Worm (Caenorhabditis elegans) whole organism, mixed stage, embryonic: Measurements from ENCODE around the gene ttx-3.

Experiments
- M03D4.4 ChIP-seq: sonication (generic microtip); optimal IDR thresholded peaks from 2 replicates; lab custom pipeline; 2017; ENCODE audit warnings: mild to moderate bottlenecking, missing genetic modification characterization, missing compliant biosample characterization
- bed-3 ChIP-seq: fragments of 200-800 bp; sonication (Bioruptor generic); optimal IDR thresholded peaks from 3 replicates; lab custom pipeline; 2018; ENCODE audit warnings: mild to moderate bottlenecking, missing genetic modification characterization, moderate library complexity, missing compliant biosample characterization
- blmp-1 ChIP-seq: fragments of 150-350 bp; optimal IDR thresholded peaks from 2 replicates; lab custom pipeline; 2014; ENCODE audit warnings: missing biosample characterization, missing genetic modification characterization
- ceh-39 ChIP-seq: fragments of 150-350 bp; optimal IDR thresholded peaks from 2 replicates; lab custom pipeline; 2014; ENCODE audit warnings: missing biosample characterization, missing genetic modification characterization
- ceh-43 ChIP-seq: fragments of 200-800 bp; sonication (Bioruptor generic); optimal IDR thresholded peaks from 2 replicates; lab custom pipeline; 2018; ENCODE audit warnings: mild to moderate bottlenecking, missing genetic modification characterization, moderate library complexity, missing compliant biosample characterization
- ces-1 ChIP-seq: fragments of 150-350 bp; optimal IDR thresholded peaks from 2 replicates; lab custom pipeline; 2014; ENCODE audit warnings: missing biosample characterization, missing genetic modification reagents, missing genetic modification characterization
- cnd-1 ChIP-seq: fragments of 200-800 bp; sonication (Bioruptor generic); optimal IDR thresholded peaks from 2 replicates; lab custom pipeline; 2018; ENCODE audit warnings: mild to moderate bottlenecking, missing genetic modification characterization, missing compliant biosample characterization
- elt-1 ChIP-seq: sonication (generic microtip); optimal IDR thresholded peaks from 2 replicates; lab custom pipeline; 2017; ENCODE audit warnings: missing genetic modification characterization, mild to moderate bottlenecking, missing compliant biosample characterization, antibody characterized with exemption, moderate library complexity, borderline replicate concordance; ENCODE audit not compliant: insufficient read depth
- elt-3 ChIP-seq: fragments of 150-350 bp; optimal IDR thresholded peaks from 2 replicates; lab custom pipeline; 2014; ENCODE audit warnings: missing biosample characterization, missing genetic modification characterization
- flh-1 ChIP-seq: fragments of 200-800 bp; sonication (Bioruptor generic); optimal IDR thresholded peaks from 2 replicates; lab custom pipeline; 2018; ENCODE audit warnings: mild to moderate bottlenecking, missing genetic modification characterization, moderate library complexity, missing compliant biosample characterization
- ham-2 ChIP-seq: fragments of 200-800 bp; sonication (Bioruptor generic); optimal IDR thresholded peaks from 2 replicates; lab custom pipeline; 2018; ENCODE audit warnings: mild to moderate bottlenecking, missing genetic modification characterization, missing compliant biosample characterization
- hlh-1 ChIP-seq: fragments of 150-350 bp; optimal IDR thresholded peaks from 2 replicates; lab custom pipeline; 2014; ENCODE audit warnings: missing biosample characterization, missing genetic modification reagents, missing genetic modification characterization
- lin-13 ChIP-seq: fragments of 150-350 bp; optimal IDR thresholded peaks from 2 replicates; lab custom pipeline; 2014; ENCODE audit warnings: missing biosample characterization, missing genetic modification characterization
- lin-32 ChIP-seq: fragments of 200-800 bp; sonication (Bioruptor generic); optimal IDR thresholded peaks from 2 replicates; lab custom pipeline; 2018; ENCODE audit warnings: mild to moderate bottlenecking, missing genetic modification characterization, missing compliant biosample characterization
- lsy-2 ChIP-seq: fragments of 150-350 bp; optimal IDR thresholded peaks from 2 replicates; lab custom pipeline; 2014; ENCODE audit warnings: missing biosample characterization, missing genetic modification characterization
- mab-5 ChIP-seq: fragments of 150-350 bp; optimal IDR thresholded peaks from 2 replicates; lab custom pipeline; 2014; ENCODE audit warnings: missing biosample characterization, missing genetic modification characterization
- mep-1 ChIP-seq: fragments of 150-350 bp; optimal IDR thresholded peaks from 2 replicates; lab custom pipeline; 2017; ENCODE audit warnings: missing biosample characterization, missing genetic modification reagents, missing genetic modification characterization, inconsistent platforms
- mls-2 ChIP-seq: sonication (generic microtip); optimal IDR thresholded peaks from 2 replicates; lab custom pipeline; 2016; ENCODE audit warnings: mild to moderate bottlenecking, missing genetic modification characterization, moderate library complexity, missing compliant biosample characterization
- nhr-12 ChIP-seq: fragments of 150-350 bp; optimal IDR thresholded peaks from 2 replicates; lab custom pipeline; 2014; ENCODE audit warnings: missing biosample characterization, missing genetic modification characterization
- nhr-237 ChIP-seq: fragments of 150-350 bp; optimal IDR thresholded peaks from 2 replicates; lab custom pipeline; 2014; ENCODE audit warnings: missing biosample characterization, missing genetic modification characterization
- nhr-28 ChIP-seq: fragments of 150-350 bp; optimal IDR thresholded peaks from 2 replicates; lab custom pipeline; 2014; ENCODE audit warnings: missing biosample characterization, missing genetic modification characterization
- nhr-76 ChIP-seq: sonication (generic microtip); optimal IDR thresholded peaks from 2 replicates; lab custom pipeline; 2017; ENCODE audit warnings: missing biosample characterization, missing genetic modification characterization
- sem-2 ChIP-seq: fragments of 200-800 bp; sonication (Bioruptor generic); optimal IDR thresholded peaks from 2 replicates; lab custom pipeline; 2018; ENCODE audit warnings: mild to moderate bottlenecking, missing genetic modification characterization, missing compliant biosample characterization
- snpc-4 ChIP-seq: fragments of 150-350 bp; optimal IDR thresholded peaks from 2 replicates; lab custom pipeline; 2014; ENCODE audit warnings: missing biosample characterization, missing genetic modification characterization
- sptf-1 ChIP-seq: sonication (generic microtip); optimal IDR thresholded peaks from 2 replicates; lab custom pipeline; 2017; ENCODE audit warnings: mild to moderate bottlenecking, missing genetic modification characterization, moderate library complexity, missing compliant biosample characterization
- tbx-8 ChIP-seq: fragments of 200-800 bp; sonication (Bioruptor generic); optimal IDR thresholded peaks from 2 replicates; lab custom pipeline; 2018; ENCODE audit warnings: mild to moderate bottlenecking, missing genetic modification characterization, moderate library complexity, missing compliant biosample characterization
- unc-120 ChIP-seq: sonication (generic microtip); optimal IDR thresholded peaks from 2 replicates; lab custom pipeline; 2017; ENCODE audit warnings: missing genetic modification characterization, missing compliant biosample characterization; ENCODE audit not compliant: poor library complexity, severe bottlenecking
- unc-39 ChIP-seq: fragments of 150-350 bp; optimal IDR thresholded peaks from 2 replicates; lab custom pipeline; 2014; ENCODE audit warnings: missing biosample characterization, missing genetic modification characterization
- zip-8 ChIP-seq: fragments of 150-350 bp; optimal IDR thresholded peaks from 2 replicates; lab custom pipeline; 2014; ENCODE audit warnings: missing biosample characterization, missing genetic modification characterization
- ztf-11 ChIP-seq: fragments of 150-350 bp; optimal IDR thresholded peaks from 2 replicates; lab custom pipeline; 2014; ENCODE audit warnings: missing biosample characterization, missing genetic modification characterization

The ttx-3 gene

DNA sequence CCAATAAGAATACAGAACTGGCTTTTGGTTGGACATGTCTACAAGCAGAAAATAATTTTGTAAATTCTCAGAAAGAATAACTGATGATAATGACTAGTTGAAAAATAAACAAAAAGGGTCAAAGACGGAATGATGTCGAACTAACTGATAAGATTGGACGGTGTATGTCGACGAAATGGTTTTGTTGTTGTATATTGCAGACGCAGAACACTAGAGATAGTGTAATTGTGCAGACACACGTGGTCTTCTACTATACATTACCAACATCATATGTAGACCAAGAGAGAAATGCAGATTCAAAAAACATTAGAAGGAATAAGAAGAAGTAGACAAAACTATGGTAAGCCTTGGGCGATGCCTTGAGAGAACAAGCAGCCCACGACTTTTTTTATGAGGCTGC lies 41.4 kb downstream of the ttx-3 start, which contains the start of the genes gst-42 and D1053.2:
TSS of gene gst-42 (minus strand) at position 176 of the 400 bp plus-strand sequence.
TSS of gene D1053.2 (plus strand) at position 391 of the 400 bp plus-strand sequence.
- TF ChIP-seq cnd-1 (tag; lab: Kevin White, UChicago) (no peak), nhr-237 (no peak), sptf-1 (tag; lab: Kevin White, UChicago) (no peak), ztf-11 (tag; lab: Kevin White, UChicago) (no peak), ceh-43 (GFP tag; lab: Kevin White, UChicago) (no peak), nhr-12 (tag; lab: Kevin White, UChicago) (no peak), lin-32 (GFP tag; lab: Kevin White, UChicago) (no peak), bed-3 (GFP tag; lab: Kevin White, UChicago) (no peak), hlh-1 (tag; lab: Kevin White, UChicago) (no peak), nhr-28 (tag; lab: Kevin White, UChicago) (no peak), elt-3 (tag; lab: Kevin White, UChicago) (no peak), sem-2 (no peak), nhr-76 (tag; lab: Kevin White, UChicago) (no peak), mep-1 (no peak), unc-39 (tag; lab: Kevin White, UChicago) (no peak), lsy-2 (tag; lab: Kevin White, UChicago) (no peak)

DNA sequence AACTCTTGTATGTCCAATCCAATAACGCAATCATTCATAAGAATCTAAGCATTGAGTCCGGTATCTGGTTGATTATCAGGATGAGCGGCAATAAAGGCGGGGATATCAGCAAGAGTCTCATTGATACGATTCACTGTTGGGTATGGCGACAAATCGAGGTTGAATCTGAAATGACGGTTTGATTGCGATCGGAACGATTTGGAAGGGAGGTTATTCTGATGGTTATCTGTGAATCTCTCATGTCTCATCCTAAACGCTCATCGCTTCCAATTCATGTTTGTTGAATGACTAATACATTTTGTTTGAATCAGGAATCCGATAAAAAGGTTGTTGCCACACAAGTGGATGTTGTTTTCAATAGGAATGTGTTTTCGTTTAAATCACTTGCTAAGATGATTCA lies 42.7 kb downstream of the ttx-3 start:
- TF ChIP-seq elt-1 (tag; lab: Kevin White, UChicago): peak; percentile 97
- TF ChIP-seq ztf-11 (tag; lab: Kevin White, UChicago): no peak
- TF ChIP-seq ham-2 (GFP tag; lab: Kevin White, UChicago): peak; percentile 49
- TF ChIP-seq blmp-1 (tag; lab: Kevin White, UChicago): no peak
- TF ChIP-seq cnd-1 (tag; lab: Kevin White, UChicago): no peak
- TF ChIP-seq, all 35 proteins: peak for 2

DNA sequence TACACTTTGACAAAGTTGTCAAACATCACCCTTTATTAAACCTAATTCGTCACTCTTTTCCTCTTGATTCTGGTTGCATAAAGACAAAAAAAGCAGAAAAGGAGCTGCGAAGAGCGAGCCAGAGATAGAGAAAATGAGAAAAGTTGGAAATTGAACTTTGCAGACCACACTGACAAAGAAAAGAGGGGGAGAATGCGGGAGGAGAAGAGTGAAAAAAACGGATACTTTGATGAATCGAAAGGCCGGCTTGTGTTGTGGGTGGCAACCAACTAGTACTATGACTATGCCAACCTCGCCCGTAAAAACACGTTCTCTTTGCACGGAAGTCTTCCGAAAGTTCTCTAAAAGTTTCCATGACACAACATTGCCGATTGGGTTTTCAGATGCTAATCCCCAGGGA lies 43.5 kb downstream of the ttx-3 start:
- TF ChIP-seq ceh-43 (GFP tag; lab: Kevin White, UChicago) (no peak), lin-13 (no peak), nhr-12 (tag; lab: Kevin White, UChicago) (no peak), bed-3 (GFP tag; lab: Kevin White, UChicago) (no peak), M03D4.4 (tag; lab: Kevin White, UChicago) (no peak), unc-120 (tag; lab: Kevin White, UChicago) (no peak), tbx-8 (GFP tag; lab: Kevin White, UChicago) (no peak), nhr-76 (tag; lab: Kevin White, UChicago) (no peak), flh-1 (GFP tag; lab: Kevin White, UChicago) (no peak), ztf-11 (tag; lab: Kevin White, UChicago) (no peak), mep-1 (no peak), zip-8 (tag; lab: Kevin White, UChicago) (no peak), mls-2 (tag; lab: Kevin White, UChicago) (no peak), sem-2 (no peak), blmp-1 (tag; lab: Kevin White, UChicago) (no peak), snpc-4 (tag; lab: Kevin White, UChicago) (no peak), lin-32 (GFP tag; lab: Kevin White, UChicago) (no peak), mab-5 (tag; lab: Kevin White, UChicago) (no peak), ceh-39 (tag; lab: Kevin White, UChicago) (no peak)

DNA sequence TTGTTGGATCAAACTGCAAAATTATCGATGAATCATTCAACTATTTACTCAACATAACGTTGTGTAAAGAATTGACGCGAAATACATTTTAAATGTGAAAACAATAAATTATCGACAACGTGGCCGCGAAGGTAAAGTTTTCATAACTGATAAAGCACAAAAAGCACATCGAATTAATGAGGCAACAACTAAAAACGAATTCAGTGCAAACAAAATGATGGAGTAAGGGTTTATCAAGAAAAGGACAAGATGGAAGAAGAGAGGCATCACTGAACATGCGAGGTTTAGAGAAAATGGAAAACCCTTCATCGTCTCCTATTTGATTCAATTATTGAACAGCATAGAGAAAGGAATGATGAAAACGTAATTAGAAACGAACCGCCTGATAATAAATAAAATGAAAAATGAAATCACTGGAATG lies 45.4 kb downstream of the ttx-3 start, which contains the start of gene D1053.4:
TSS of gene D1053.4 (minus strand) at position 20 of the 421 bp plus-strand sequence.
- TF ChIP-seq ces-1 (GFP tag; lab: Kevin White, UChicago) (peak; percentile 96), snpc-4 (tag; lab: Kevin White, UChicago) (no peak)

DNA sequence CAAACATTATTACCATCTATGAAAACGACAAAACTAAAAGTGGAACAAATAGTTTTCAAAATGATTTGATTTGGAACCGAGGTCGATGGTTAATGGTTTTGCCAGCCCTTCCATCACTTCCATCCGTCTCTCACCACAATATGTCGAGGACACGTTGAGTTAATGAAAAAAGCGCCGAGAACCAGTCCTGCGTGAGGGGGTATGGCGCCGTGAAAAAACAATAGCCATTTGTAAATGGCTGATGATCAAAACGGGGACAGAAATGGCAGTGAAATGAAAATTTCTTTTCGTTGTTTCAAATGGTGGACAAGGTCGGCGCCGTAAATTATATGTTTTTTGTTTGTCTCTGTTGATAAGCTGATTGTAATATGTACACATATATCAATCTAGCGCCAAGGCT lies 49.1 kb downstream of the ttx-3 start:
- no peak for TF ChIP-seq ceh-39 (tag; lab: Kevin White, UChicago)

DNA sequence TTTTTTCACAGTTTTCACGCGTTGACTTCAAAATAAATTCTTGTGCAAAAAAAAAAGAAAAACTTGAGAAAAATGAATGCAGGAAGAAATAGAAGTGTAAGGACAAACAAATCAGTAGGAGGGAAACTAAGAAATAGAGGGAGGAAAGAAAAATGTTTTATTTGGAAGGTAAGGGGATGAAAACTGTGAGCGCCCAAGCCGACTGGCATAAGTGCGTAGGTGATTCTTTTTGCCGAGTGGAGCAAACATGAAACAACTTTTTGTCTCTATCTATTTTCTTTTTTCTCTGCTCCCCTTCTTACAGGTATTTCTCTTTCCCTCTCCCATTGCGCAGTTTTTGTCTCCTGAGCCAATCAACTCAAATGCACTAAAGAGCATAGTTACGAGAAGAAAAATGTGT lies 50.4 kb downstream of the ttx-3 start:
- TF ChIP-seq unc-39 (tag; lab: Kevin White, UChicago) (no peak), nhr-237 (peak; percentile 17)
